Worm (Caenorhabditis elegans) whole organism, early embryonic: Measurements from ENCODE around the gene vkmt-1.

Experiments used
- aly-1 ChIP-seq: sonication (generic microtip); optimal IDR thresholded peaks from 2 replicates; lab custom pipeline; 2016; ENCODE audit warnings: missing genetic modification characterization, missing compliant biosample characterization
- ama-1 ChIP-seq: fragments of 150-350 bp; optimal IDR thresholded peaks from 2 replicates; lab custom pipeline; 2014
- ceh-13 ChIP-seq: fragments of 200-800 bp; sonication (Bioruptor generic); optimal IDR thresholded peaks from 2 replicates; lab custom pipeline; 2018; ENCODE audit warnings: mild to moderate bottlenecking, missing genetic modification characterization, missing compliant biosample characterization
- ceh-36 ChIP-seq: sonication (generic microtip); optimal IDR thresholded peaks from 2 replicates; lab custom pipeline; 2016; ENCODE audit warnings: missing genetic modification characterization, inconsistent platforms, missing compliant biosample characterization
- ets-7 ChIP-seq: sonication (generic microtip); optimal IDR thresholded peaks from 2 replicates; lab custom pipeline; 2016; ENCODE audit warnings: missing genotype, missing genetic modification characterization, missing compliant biosample characterization
- flt-1 ChIP-seq: fragments of 200-800 bp; sonication (Bioruptor generic); IDR thresholded peaks from 2 replicates; pipeline ENCODE4 v1.3.6; 2022; ENCODE audit warnings: missing genetic modification characterization, missing compliant biosample characterization
- hmbx-1 ChIP-seq: sonication (generic microtip); optimal IDR thresholded peaks from 2 replicates; lab custom pipeline; 2016; ENCODE audit warnings: mild to moderate bottlenecking, missing genetic modification characterization, missing compliant biosample characterization
- hmg-4 ChIP-seq: fragments of 200-800 bp; sonication (Bioruptor generic); optimal IDR thresholded peaks from 2 replicates; lab custom pipeline; 2018; ENCODE audit warnings: mild to moderate bottlenecking, missing genetic modification characterization, missing compliant biosample characterization
- hnd-1 ChIP-seq: sonication (generic microtip); optimal IDR thresholded peaks from 2 replicates; lab custom pipeline; 2016; ENCODE audit warnings: missing genetic modification characterization, missing compliant biosample characterization
- pes-1 ChIP-seq: fragments of 200-800 bp; sonication (Bioruptor generic); IDR thresholded peaks from 2 replicates; pipeline ENCODE4 v1.3.6; 2022; ENCODE audit warnings: missing genetic modification reagents, missing genetic modification characterization, missing compliant biosample characterization
- scrt-1 ChIP-seq: fragments of 200-800 bp; sonication (Bioruptor generic); IDR thresholded peaks from 2 replicates; pipeline ENCODE4 v1.3.6; 2022; ENCODE audit warnings: missing genetic modification characterization, missing compliant biosample characterization
- sea-1 ChIP-seq: fragments of 200-800 bp; sonication (Bioruptor generic); conservative IDR thresholded peaks from 2 replicates; pipeline ENCODE4 v1.3.6; 2022; ENCODE audit warnings: missing genetic modification characterization, missing compliant biosample characterization
- tbx-11 ChIP-seq: fragments of 200-800 bp; sonication (Bioruptor generic); IDR thresholded peaks from 2 replicates; pipeline ENCODE4 v1.3.6; 2022; ENCODE audit warnings: missing genetic modification characterization, missing compliant biosample characterization

DNA sequence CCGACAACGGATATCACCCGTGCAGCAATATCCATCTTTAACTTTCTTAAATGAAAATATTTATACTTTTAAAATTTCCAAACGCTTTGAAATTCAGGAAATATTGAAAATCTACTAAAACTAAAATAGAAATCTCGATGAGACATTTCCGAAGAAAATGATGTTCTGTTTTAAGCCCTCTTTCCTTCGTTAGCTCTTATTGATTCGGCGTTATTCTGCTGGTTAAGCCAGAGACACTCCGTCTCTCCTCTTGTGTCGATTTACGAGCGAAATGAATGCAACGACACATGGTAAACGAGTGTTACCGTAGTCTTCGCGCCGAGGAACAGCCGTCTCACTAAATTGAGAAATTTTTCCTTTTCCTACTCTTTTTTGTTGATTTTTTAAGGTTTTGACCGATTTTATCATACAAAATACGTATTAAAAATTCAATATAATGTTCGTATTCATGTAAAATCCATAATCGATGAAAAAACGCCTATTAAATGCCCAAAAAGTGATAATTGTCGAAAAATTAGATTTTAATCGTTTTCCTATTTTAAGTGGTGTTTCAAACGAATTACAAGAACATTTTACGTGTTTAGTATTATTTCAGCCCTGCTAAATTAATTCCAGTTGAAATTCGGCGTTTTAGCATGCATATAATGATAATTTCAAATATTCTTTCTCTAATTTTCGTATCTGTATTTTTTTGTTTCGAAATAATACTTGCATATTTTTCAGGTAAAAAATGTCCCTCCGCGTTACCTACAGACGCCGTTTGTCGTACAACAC, 10.1 kb upstream of the vkmt-1 start, which contains the start of the genes ppm-1.H and rpl-34:
- TF ChIP-seq ama-1 (lab: Kevin White, UChicago) (no peak), flt-1 (GFP tag; lab: Robert Waterston, UW) (no peak), scrt-1 (GFP tag; lab: Robert Waterston, UW) (no peak), aly-1 (no peak), tbx-11 (GFP tag; lab: Robert Waterston, UW) (no peak), sea-1 (GFP tag; lab: Robert Waterston, UW) (no peak), hnd-1 (tag; lab: Kevin White, UChicago) (no peak), pes-1 (GFP tag; lab: Robert Waterston, UW) (no peak), ceh-13 (GFP tag; lab: Kevin White, UChicago) (no peak), ets-7 (tag; lab: Kevin White, UChicago) (no peak), ceh-36 (tag; lab: Kevin White, UChicago) (no peak), hmbx-1 (no peak), hmg-4 (GFP tag; lab: Kevin White, UChicago) (no peak)
